Worm (Caenorhabditis elegans): ENCODE results near the gene nhr-229.

DNA sequence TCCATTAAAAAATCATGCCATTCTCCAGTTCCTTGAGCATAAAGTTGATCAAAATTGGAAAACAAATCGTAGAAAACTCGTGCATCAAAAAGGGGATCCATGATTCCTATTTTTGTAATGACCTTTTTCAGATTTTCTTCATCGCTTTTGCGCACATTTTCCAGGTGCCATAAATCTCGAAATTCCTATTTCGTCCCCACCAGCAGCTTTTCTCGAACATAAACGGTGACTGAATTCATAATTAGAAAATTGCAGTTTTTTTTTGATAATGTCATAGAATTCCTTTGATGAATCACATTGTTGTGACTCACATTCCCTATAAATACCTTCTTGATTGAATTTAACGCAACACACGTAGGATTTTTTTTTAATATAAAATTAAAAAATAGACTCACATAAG lies at the start of gene nhr-229:
- TF ChIP-seq ama-1 (optimal IDR thresholded peaks at IDR 0.05) (no peak), ama-1 (GFP tag; optimal IDR thresholded peaks at IDR 0.05) (no peak), hlh-26 (GFP tag; conservative IDR thresholded peaks at IDR 0.05) (no peak), unc-130 (GFP tag; optimal IDR thresholded peaks at IDR 0.05) (no peak), B0336.3 (GFP tag; IDR thresholded peaks at IDR 0.05) (no peak), B0019.2 (GFP tag; conservative IDR thresholded peaks at IDR 0.05) (no peak), unc-62 (GFP tag; optimal IDR thresholded peaks at IDR 0.05) (no peak), F49E8.2 (tag; optimal IDR thresholded peaks at IDR 0.05; ENCODE audit: insufficient read depth) (no peak), dpff-1 (tag; optimal IDR thresholded peaks at IDR 0.05) (no peak)
